Worm (Caenorhabditis elegans): ENCODE results near the gene fbxb-82.

- TF ChIP-seq him-1 (tag; optimal IDR thresholded peaks at IDR 0.05) (no peak), W03F9.2 (tag; optimal IDR thresholded peaks at IDR 0.05) (no peak), dao-5 (tag; optimal IDR thresholded peaks at IDR 0.05) (no peak)
Observed at ce11 chrIII:154168-154567, 11.1 kb upstream of the fbxb-82 start.

All from whole organism, L4/young adult.